Worm (Caenorhabditis elegans) whole organism, L1 larva: ENCODE data around the gene clec-171.

Experiments used
- F16B12.6 ChIP-seq: fragments of 150-350 bp; optimal IDR thresholded peaks from 2 replicates; lab custom pipeline; 2014; ENCODE audit warnings: missing biosample characterization, missing genetic modification characterization
- Y116A8C.19 ChIP-seq: sonication (generic microtip); optimal IDR thresholded peaks from 2 replicates; lab custom pipeline; 2016; ENCODE audit warnings: missing compliant biosample characterization, missing genetic modification characterization, borderline replicate concordance
- aly-2 ChIP-seq: fragments of 150-350 bp; optimal IDR thresholded peaks from 2 replicates; lab custom pipeline; 2014; ENCODE audit warnings: missing biosample characterization, missing genetic modification characterization
- blmp-1 ChIP-seq: fragments of 150-350 bp; optimal IDR thresholded peaks from 2 replicates; lab custom pipeline; 2014; ENCODE audit warnings: missing biosample characterization, missing genetic modification characterization
- ceh-63 ChIP-seq: fragments of 200-800 bp; sonication (Bioruptor generic); optimal IDR thresholded peaks from 2 replicates; lab custom pipeline; 2018; ENCODE audit warnings: mild to moderate bottlenecking, missing genetic modification characterization, missing compliant biosample characterization
- ceh-82 ChIP-seq, 3 experiments: fragments of 150-350 bp in 1 of 3; sonication (generic microtip) in 2 of 3; optimal IDR thresholded peaks; 2 replicates each; lab custom pipeline; 2014 to 2017; ENCODE audit warnings: missing biosample characterization in 3 of 3, missing genetic modification characterization in 3 of 3
- ceh-88 ChIP-seq: fragments of 200-800 bp; sonication (Bioruptor generic); IDR thresholded peaks from 2 replicates; pipeline ENCODE4 v1.3.6; 2022; ENCODE audit warnings: missing genetic modification characterization, missing compliant biosample characterization
- ceh-90 ChIP-seq: sonication (generic microtip); optimal IDR thresholded peaks from 2 replicates; lab custom pipeline; 2016; ENCODE audit warnings: missing genetic modification characterization, missing compliant biosample characterization
- dsc-1 ChIP-seq: sonication (generic microtip); optimal IDR thresholded peaks from 2 replicates; lab custom pipeline; 2016; ENCODE audit warnings: mild to moderate bottlenecking, missing genetic modification characterization, missing compliant biosample characterization
- efl-1 ChIP-seq, 4 experiments: fragments of 150-350 bp; optimal IDR thresholded peaks in 3 of 4; peaks in 1 of 4; 1 replicate in 1 of 4; 2 replicates in 3 of 4; lab custom pipeline; 2014; ENCODE audit warnings: missing biosample characterization in 2 of 4, missing genetic modification characterization in 2 of 4, missing genetic modification reagents in 2 of 4
- egl-27 ChIP-seq, 2 experiments: fragments of 150-350 bp in 1 of 2; sonication (generic microtip); optimal IDR thresholded peaks; 3 replicates each; lab custom pipeline; 2017 to 2018; ENCODE audit warnings: missing biosample characterization in 2 of 2, missing genetic modification characterization in 2 of 2, missing genetic modification reagents in 2 of 2
- elt-2 ChIP-seq: sonication (generic microtip); optimal IDR thresholded peaks from 2 replicates; lab custom pipeline; 2016; ENCODE audit warnings: missing genetic modification characterization, mild to moderate bottlenecking, inconsistent platforms, missing compliant biosample characterization, missing genetic modification reagents
- fkh-10 ChIP-seq: sonication (generic microtip); optimal IDR thresholded peaks from 2 replicates; lab custom pipeline; 2017; ENCODE audit warnings: missing biosample characterization, missing genetic modification reagents, missing genetic modification characterization
- fkh-4 ChIP-seq: sonication (generic microtip); optimal IDR thresholded peaks from 2 replicates; lab custom pipeline; 2016; ENCODE audit warnings: missing compliant biosample characterization, missing genetic modification characterization, borderline replicate concordance
- fkh-8 ChIP-seq: sonication (generic microtip); optimal IDR thresholded peaks from 2 replicates; lab custom pipeline; 2016; ENCODE audit warnings: mild to moderate bottlenecking, missing genetic modification characterization, missing compliant biosample characterization
- fos-1 ChIP-seq: fragments of 150-350 bp; optimal IDR thresholded peaks from 2 replicates; lab custom pipeline; 2014; ENCODE audit warnings: missing biosample characterization, missing genetic modification characterization
- grh-1 ChIP-seq: fragments of 200-800 bp; sonication (Bioruptor generic); IDR thresholded peaks from 2 replicates; pipeline ENCODE4 v1.3.6; 2022; ENCODE audit warnings: missing genetic modification reagents, missing genetic modification characterization, missing compliant biosample characterization
- hpl-2 ChIP-seq: fragments of 150-350 bp; optimal IDR thresholded peaks from 2 replicates; lab custom pipeline; 2014; ENCODE audit warnings: missing biosample characterization, missing genetic modification reagents, missing genetic modification characterization
- irx-1 ChIP-seq: sonication (generic microtip); optimal IDR thresholded peaks from 2 replicates; lab custom pipeline; 2016; ENCODE audit warnings: missing genetic modification characterization, missing compliant biosample characterization
- jun-1 ChIP-seq: fragments of 150-350 bp; optimal IDR thresholded peaks from 2 replicates; lab custom pipeline; 2014; ENCODE audit warnings: missing biosample characterization, missing genetic modification reagents, missing genetic modification characterization
- lin-35 ChIP-seq, 2 experiments: fragments of 150-350 bp; optimal IDR thresholded peaks; 2 replicates each; lab custom pipeline; 2014; ENCODE audit warnings: missing biosample characterization in 2 of 2, missing genetic modification characterization in 2 of 2, missing genetic modification reagents in 2 of 2
- lin-39 ChIP-seq: fragments of 150-350 bp; optimal IDR thresholded peaks from 2 replicates; lab custom pipeline; 2014; ENCODE audit warnings: missing biosample characterization, missing genetic modification reagents, missing genetic modification characterization
- mab-9 ChIP-seq: fragments of 200-800 bp; sonication (Bioruptor generic); IDR thresholded peaks from 2 replicates; pipeline ENCODE4 v1.3.6; 2022; ENCODE audit warnings: missing genetic modification reagents, missing genetic modification characterization, missing compliant biosample characterization
- mdl-1 ChIP-seq, 2 experiments: fragments of 150-350 bp; optimal IDR thresholded peaks; 2 replicates each; lab custom pipeline; 2014 to 2017; ENCODE audit warnings: missing biosample characterization in 2 of 2, missing genetic modification characterization in 2 of 2, inconsistent platforms in 1 of 2
- mef-2 ChIP-seq: fragments of 150-350 bp; optimal IDR thresholded peaks from 2 replicates; lab custom pipeline; 2014; ENCODE audit warnings: missing biosample characterization, missing genetic modification characterization
- mep-1 ChIP-seq: fragments of 150-350 bp; optimal IDR thresholded peaks from 2 replicates; lab custom pipeline; 2014; ENCODE audit warnings: missing biosample characterization, missing genetic modification characterization
- nhr-11 ChIP-seq: fragments of 150-350 bp; optimal IDR thresholded peaks from 2 replicates; lab custom pipeline; 2014; ENCODE audit warnings: missing biosample characterization, missing genetic modification characterization
- nhr-12 ChIP-seq: sonication (generic microtip); optimal IDR thresholded peaks from 2 replicates; lab custom pipeline; 2017; ENCODE audit warnings: missing biosample characterization, missing genetic modification characterization
- nhr-19 ChIP-seq: fragments of 200-800 bp; sonication (Bioruptor generic); conservative IDR thresholded peaks from 2 replicates; pipeline ENCODE4 v1.3.6; 2022; ENCODE audit warnings: missing genetic modification characterization, missing compliant biosample characterization
- nhr-28 ChIP-seq: fragments of 150-350 bp; optimal IDR thresholded peaks from 2 replicates; lab custom pipeline; 2014; ENCODE audit warnings: missing biosample characterization, missing genetic modification characterization
- nhr-77 ChIP-seq: fragments of 150-350 bp; optimal IDR thresholded peaks from 2 replicates; lab custom pipeline; 2014; ENCODE audit warnings: missing biosample characterization, missing genetic modification characterization
- nhr-85 ChIP-seq: sonication (generic microtip); peaks from one replicate; lab custom pipeline; 2016; ENCODE audit warnings: missing genetic modification characterization, inconsistent platforms, missing compliant biosample characterization
- pag-3 ChIP-seq: sonication (generic microtip); optimal IDR thresholded peaks from 2 replicates; lab custom pipeline; 2017; ENCODE audit warnings: missing genetic modification characterization, mild to moderate bottlenecking, missing compliant biosample characterization, antibody characterized with exemption, borderline replicate concordance; ENCODE audit not compliant: insufficient read depth
- pqm-1 ChIP-seq: sonication (generic microtip); optimal IDR thresholded peaks from 3 replicates; lab custom pipeline; 2017; ENCODE audit warnings: missing biosample characterization, missing genetic modification characterization
- rnt-1 ChIP-seq: sonication (generic microtip); optimal IDR thresholded peaks from 2 replicates; lab custom pipeline; 2016; ENCODE audit warnings: mild to moderate bottlenecking, missing genetic modification characterization, moderate library complexity, missing compliant biosample characterization
- snpc-4 ChIP-seq: fragments of 150-350 bp; optimal IDR thresholded peaks from 2 replicates; lab custom pipeline; 2014; ENCODE audit warnings: missing biosample characterization, missing genetic modification characterization
- sox-4 ChIP-seq: sonication (generic microtip); optimal IDR thresholded peaks from 2 replicates; lab custom pipeline; 2016; ENCODE audit warnings: missing genetic modification characterization, missing compliant biosample characterization
- sptf-1 ChIP-seq: fragments of 150-350 bp; optimal IDR thresholded peaks from 2 replicates; lab custom pipeline; 2014; ENCODE audit warnings: missing biosample characterization, missing genetic modification characterization
- sup-37 ChIP-seq: fragments of 200-800 bp; sonication (Bioruptor generic); optimal IDR thresholded peaks from 2 replicates; lab custom pipeline; 2018; ENCODE audit warnings: mild to moderate bottlenecking, missing genetic modification characterization, missing compliant biosample characterization
- tbx-2 ChIP-seq: sonication (generic microtip); optimal IDR thresholded peaks from 2 replicates; lab custom pipeline; 2016; ENCODE audit warnings: missing genetic modification characterization, missing compliant biosample characterization
- unc-130 ChIP-seq: fragments of 150-350 bp; optimal IDR thresholded peaks from 2 replicates; lab custom pipeline; 2017; ENCODE audit warnings: missing biosample characterization, missing genetic modification characterization, inconsistent platforms
- unc-30 ChIP-seq: sonication (generic microtip); optimal IDR thresholded peaks from 2 replicates; lab custom pipeline; 2017; ENCODE audit warnings: missing biosample characterization, missing genetic modification characterization
- unc-62 ChIP-seq: fragments of 150-350 bp; optimal IDR thresholded peaks from 2 replicates; lab custom pipeline; 2014; ENCODE audit warnings: missing biosample characterization, missing genetic modification reagents, missing genetic modification characterization
- zag-1 ChIP-seq: fragments of 150-350 bp; optimal IDR thresholded peaks from 2 replicates; lab custom pipeline; 2014; ENCODE audit warnings: missing biosample characterization, missing genetic modification characterization

The clec-171 gene

ce11 chrIV:1385915-1386314, 41.3 kb downstream of the clec-171 start, which contains the start of gene nhr-41:
Gene nhr-41, plus strand, starts transcription at chrIV:1386215.
- TF ChIP-seq tbx-2 = no peak
- no peak for TF ChIP-seq dsc-1
- no peak for TF ChIP-seq grh-1 (GFP tag; lab: Robert Waterston, UW)
- TF ChIP-seq mdl-1 (tag; optimal IDR thresholded peaks at IDR 0.05; lab: Kevin White, UChicago) = no peak
- no peak for TF ChIP-seq sptf-1
- TF ChIP-seq sup-37 (GFP tag; lab: Kevin White, UChicago) = no peak
- no peak for TF ChIP-seq mef-2 (tag; lab: Kevin White, UChicago)
- TF ChIP-seq nhr-11 (tag; lab: Kevin White, UChicago) = no peak
- TF ChIP-seq snpc-4 (tag; lab: Kevin White, UChicago) = no peak
- TF ChIP-seq nhr-85 (tag; lab: Kevin White, UChicago) = no peak
- no peak for TF ChIP-seq zag-1 (tag; lab: Kevin White, UChicago)
- no peak for TF ChIP-seq nhr-77 (tag; lab: Kevin White, UChicago)
- no peak for TF ChIP-seq ceh-82 (tag; optimal IDR thresholded peaks at IDR 0.05; lab: Kevin White, UChicago)
- no peak for TF ChIP-seq ceh-88

- TF ChIP-seq efl-1 (optimal IDR thresholded peaks at IDR 0.05; lab: Kevin White, UChicago) (no peak), efl-1 (GFP tag; optimal IDR thresholded peaks at IDR 0.05 in 1 of 2; lab: Kevin White, UChicago) (peak in 1 of 2 experiments; percentile 53), pag-3 (tag; lab: Kevin White, UChicago) (no peak), lin-35 (GFP tag; optimal IDR thresholded peaks at IDR 0.05; lab: Kevin White, UChicago) (no peak)
- TF ChIP-seq, all 84 proteins: peak for 1
Observed at ce11 chrIV:1385500-1385899, 41.7 kb downstream of the clec-171 start.

- TF ChIP-seq blmp-1 (tag; lab: Kevin White, UChicago) = peak; percentile 37
- TF ChIP-seq fkh-8 = no peak
Observed at ce11 chrIV:1381596-1382274, 45.4 kb downstream of the clec-171 start.

ce11 chrIV:1380350-1380749, 46.8 kb downstream of the clec-171 start:
- no peak for TF ChIP-seq Y116A8C.19
- no peak for TF ChIP-seq sup-37 (GFP tag; lab: Kevin White, UChicago)

ce11 chrIV:1378954-1379353, 48.2 kb downstream of the clec-171 start:
- no peak for TF ChIP-seq pag-3 (tag; lab: Kevin White, UChicago)
- TF ChIP-seq egl-27 (tag; optimal IDR thresholded peaks at IDR 0.05; lab: Kevin White, UChicago) = no peak
- no peak for TF ChIP-seq irx-1 (tag; lab: Kevin White, UChicago)
- no peak for TF ChIP-seq unc-62
- TF ChIP-seq ceh-63 = no peak
- TF ChIP-seq lin-39 (tag; lab: Kevin White, UChicago) = no peak
- no peak for TF ChIP-seq ceh-90 (tag; lab: Kevin White, UChicago)
- peak; percentile 20 for TF ChIP-seq jun-1
- no peak for TF ChIP-seq unc-130 (tag; lab: Kevin White, UChicago)
- TF ChIP-seq lin-35 (GFP tag; optimal IDR thresholded peaks at IDR 0.05; lab: Kevin White, UChicago) = peak in 1 of 2 experiments; percentile 25
- TF ChIP-seq mab-9 (GFP tag; lab: Robert Waterston, UW) = no peak
- TF ChIP-seq fkh-10 (GFP tag; lab: Kevin White, UChicago) = no peak
- no peak for TF ChIP-seq tbx-2
- TF ChIP-seq hpl-2 (GFP tag; lab: Kevin White, UChicago) = no peak
- TF ChIP-seq nhr-12 (tag; lab: Kevin White, UChicago) = no peak
- TF ChIP-seq nhr-19 = no peak
- peak; percentile 92 for TF ChIP-seq elt-2 (tag; lab: Kevin White, UChicago)
- TF ChIP-seq F16B12.6 (tag; lab: Kevin White, UChicago) = no peak
- no peak for TF ChIP-seq sox-4 (tag; lab: Kevin White, UChicago)
- no peak for TF ChIP-seq mep-1 (tag; lab: Kevin White, UChicago)
- TF ChIP-seq unc-30 (tag; lab: Kevin White, UChicago) = no peak
- TF ChIP-seq rnt-1 = no peak
- TF ChIP-seq aly-2 = no peak
- no peak for TF ChIP-seq fkh-4 (tag; lab: Kevin White, UChicago)
- peak; percentile 77 for TF ChIP-seq pqm-1
- TF ChIP-seq fos-1 (tag; lab: Kevin White, UChicago) = no peak
- no peak for TF ChIP-seq nhr-28 (tag; lab: Kevin White, UChicago)
- no peak for TF ChIP-seq fkh-8
